Fruit fly (Drosophila melanogaster) whole organism, embryonic: ENCODE data around the gene TBC1d7.
A peak's percentile ranks its signal among the peaks of the same experiment; 100 is the strongest.

Experiments used
- Asciz ChIP-seq: fragments of 200-800 bp; sonication (Bioruptor generic); optimal IDR thresholded peaks from 2 replicates; lab custom pipeline; 2017; ENCODE audit warnings: missing biosample characterization, mild to moderate bottlenecking, missing genetic modification characterization, missing genetic modification reagents
- Atf-2 ChIP-seq: fragments of 200-800 bp; sonication (Bioruptor generic); optimal IDR thresholded peaks from 2 replicates; lab custom pipeline; 2016; ENCODE audit warnings: missing biosample characterization, missing genetic modification characterization
- CG10431 ChIP-seq: fragments of 200-800 bp; sonication (Bioruptor generic); optimal IDR thresholded peaks from 3 replicates; lab custom pipeline; 2018; ENCODE audit warnings: missing biosample characterization, mild to moderate bottlenecking, missing genetic modification characterization
- CG10959 ChIP-seq: fragments of 200-800 bp; sonication (Bioruptor generic); IDR thresholded peaks from 2 replicates; pipeline ENCODE4 v1.3.6; 2022; ENCODE audit warnings: missing biosample characterization, missing genetic modification characterization
- CG11247 ChIP-seq: fragments of 200-800 bp; sonication (Bioruptor generic); IDR thresholded peaks from 2 replicates; pipeline ENCODE4 v1.3.6; 2022; ENCODE audit warnings: missing biosample characterization, missing genetic modification characterization
- CG12219 ChIP-seq: fragments of 200-800 bp; sonication (Bioruptor generic); optimal IDR thresholded peaks from 3 replicates; lab custom pipeline; 2018; ENCODE audit warnings: missing biosample characterization, mild to moderate bottlenecking, missing genetic modification characterization
- CG12391 ChIP-seq: fragments of 200-800 bp; sonication (Bioruptor generic); optimal IDR thresholded peaks from 3 replicates; lab custom pipeline; 2018; ENCODE audit warnings: missing biosample characterization, mild to moderate bottlenecking, missing genetic modification characterization, moderate library complexity
- CG13123 ChIP-seq: fragments of 200-800 bp; sonication (Bioruptor generic); optimal IDR thresholded peaks from 2 replicates; lab custom pipeline; 2016; ENCODE audit warnings: missing biosample characterization, missing genetic modification characterization
- CG17361 ChIP-seq: fragments of 200-800 bp; sonication (Bioruptor generic); IDR thresholded peaks from 3 replicates; pipeline ENCODE4 v1.3.6; 2022; ENCODE audit warnings: missing biosample characterization, missing genetic modification characterization
- CG2712 ChIP-seq: fragments of 200-800 bp; optimal IDR thresholded peaks from 3 replicates; lab custom pipeline; 2019; ENCODE audit warnings: missing biosample characterization, mild to moderate bottlenecking, missing genetic modification characterization, moderate library complexity
- CG30403 ChIP-seq: fragments of 200-800 bp; sonication (Bioruptor generic); optimal IDR thresholded peaks from 3 replicates; lab custom pipeline; 2016; ENCODE audit warnings: missing biosample characterization, missing genetic modification characterization
- CG34224 ChIP-seq: fragments of 200-800 bp; sonication (Bioruptor generic); IDR thresholded peaks from 3 replicates; pipeline ENCODE4 v1.3.6; 2022; ENCODE audit warnings: missing biosample characterization, missing genetic modification characterization; ENCODE audit not compliant: partially characterized antibody
- CG4360 ChIP-seq: fragments of 200-800 bp; sonication (Bioruptor generic); IDR thresholded peaks from 2 replicates; pipeline ENCODE4 v1.3.6; 2022; ENCODE audit warnings: missing biosample characterization, missing genetic modification characterization
- CG6791 ChIP-seq: fragments of 200-800 bp; sonication (Bioruptor generic); IDR thresholded peaks from 3 replicates; pipeline ENCODE4 v1.3.6; 2022; ENCODE audit warnings: missing biosample characterization, missing genetic modification characterization; ENCODE audit not compliant: partially characterized antibody
- CG7357 ChIP-seq: fragments of 200-800 bp; sonication (Bioruptor generic); IDR thresholded peaks from 3 replicates; pipeline ENCODE4 v1.3.6; 2022; ENCODE audit warnings: missing biosample characterization, missing genetic modification characterization
- CG7745 ChIP-seq: fragments of 200-800 bp; sonication (Bioruptor generic); optimal IDR thresholded peaks from 2 replicates; lab custom pipeline; 2018; ENCODE audit warnings: missing biosample characterization, mild to moderate bottlenecking, missing genetic modification characterization, moderate library complexity
- D ChIP-seq, 2 experiments: fragments of 200-800 bp in 1 of 2; fragments of >200 bp in 1 of 2; sonication (Bioruptor generic) in 1 of 2; optimal IDR thresholded peaks; 2 replicates in 1 of 2; 3 replicates in 1 of 2; lab custom pipeline; 2017; ENCODE audit warnings: mild to moderate bottlenecking in 1 of 2, missing biosample characterization in 1 of 2, missing genetic modification characterization in 1 of 2, missing genetic modification reagents in 1 of 2
- Doc2 ChIP-seq: fragments of 200-800 bp; sonication (Bioruptor generic); IDR thresholded peaks from 2 replicates; pipeline ENCODE4 v1.3.6; 2022; ENCODE audit warnings: missing biosample characterization, missing genetic modification characterization
- Fer1 ChIP-seq: fragments of 200-800 bp; sonication (Bioruptor generic); optimal IDR thresholded peaks from 2 replicates; lab custom pipeline; 2017; ENCODE audit warnings: missing biosample characterization, mild to moderate bottlenecking, missing genetic modification characterization
- H15 ChIP-seq: fragments of 200-800 bp; sonication (Bioruptor generic); IDR thresholded peaks from 3 replicates; pipeline ENCODE4 v1.3.6; 2022; ENCODE audit warnings: missing biosample characterization, missing genetic modification characterization
- H2.0 ChIP-seq: fragments of 200-800 bp; sonication (Bioruptor generic); IDR thresholded peaks from 2 replicates; pipeline ENCODE4 v1.3.6; 2022; ENCODE audit warnings: missing biosample characterization, missing genetic modification characterization
- Lim3 ChIP-seq: fragments of 200-800 bp; sonication (Bioruptor generic); IDR thresholded peaks from 2 replicates; pipeline ENCODE4 v1.3.6; 2022; ENCODE audit warnings: missing biosample characterization, missing genetic modification characterization
- MTF-1 ChIP-seq: fragments of 200-800 bp; sonication (Bioruptor generic); optimal IDR thresholded peaks from 2 replicates; lab custom pipeline; 2018; ENCODE audit warnings: missing biosample characterization, mild to moderate bottlenecking, missing genetic modification characterization, borderline replicate concordance
- Taf1 ChIP-seq: fragments of 200-800 bp; sonication (Bioruptor generic); IDR thresholded peaks from 2 replicates; pipeline ENCODE4 v1.3.6; 2022; ENCODE audit warnings: missing biosample characterization, missing genetic modification characterization
- Usf ChIP-seq: fragments of 200-800 bp; sonication (Bioruptor generic); optimal IDR thresholded peaks from 2 replicates; lab custom pipeline; 2017; ENCODE audit warnings: missing genotype, missing biosample characterization, missing genetic modification characterization
- ab ChIP-seq: fragments of 200-800 bp; sonication (Bioruptor generic); optimal IDR thresholded peaks from 2 replicates; lab custom pipeline; 2016; ENCODE audit warnings: missing biosample characterization, missing genetic modification characterization
- bab2 ChIP-seq: fragments of 200-800 bp; sonication (Bioruptor generic); optimal IDR thresholded peaks from 2 replicates; lab custom pipeline; 2016; ENCODE audit warnings: missing biosample characterization, missing genetic modification characterization
- chinmo ChIP-seq: fragments of 200-800 bp; sonication (Bioruptor generic); IDR thresholded peaks from 4 replicates; pipeline ENCODE4 v1.3.6; 2022; ENCODE audit warnings: missing biosample characterization, missing genetic modification characterization; ENCODE audit not compliant: partially characterized antibody
- chm ChIP-seq: fragments of 200-800 bp; sonication (Bioruptor generic); IDR thresholded peaks from 2 replicates; pipeline ENCODE4 v1.3.6; 2022; ENCODE audit warnings: missing biosample characterization, missing genetic modification characterization
- corto ChIP-seq: fragments of 200-800 bp; sonication (Bioruptor generic); optimal IDR thresholded peaks from 2 replicates; lab custom pipeline; 2016; ENCODE audit warnings: missing biosample characterization, mild to moderate bottlenecking, missing genetic modification characterization, moderate library complexity
- danr ChIP-seq: fragments of 200-800 bp; sonication (Bioruptor generic); IDR thresholded peaks from 2 replicates; pipeline ENCODE4 v1.3.6; 2022; ENCODE audit warnings: missing biosample characterization, missing genetic modification characterization
- dimm ChIP-seq: fragments of 200-800 bp; sonication (Bioruptor generic); IDR thresholded peaks from 2 replicates; pipeline ENCODE4 v1.3.6; 2022; ENCODE audit warnings: missing biosample characterization, missing genetic modification characterization
- exex ChIP-seq: fragments of 200-800 bp; sonication (Bioruptor generic); optimal IDR thresholded peaks from 4 replicates; lab custom pipeline; 2018; ENCODE audit warnings: missing biosample characterization, mild to moderate bottlenecking, missing genetic modification characterization, moderate library complexity
- fru ChIP-seq: fragments of >200 bp; optimal IDR thresholded peaks from 2 replicates; lab custom pipeline; 2017
- ind ChIP-seq: fragments of 200-800 bp; sonication (Bioruptor generic); optimal IDR thresholded peaks from 3 replicates; lab custom pipeline; 2016; ENCODE audit warnings: missing biosample characterization, missing genetic modification characterization
- lab ChIP-seq: fragments of 200-800 bp; sonication (Bioruptor generic); optimal IDR thresholded peaks from 3 replicates; lab custom pipeline; 2017; ENCODE audit warnings: missing biosample characterization, missing genetic modification characterization, mild to moderate bottlenecking, moderate library complexity, missing genetic modification reagents
- lilli ChIP-seq: fragments of 200-800 bp; sonication (Bioruptor generic); optimal IDR thresholded peaks from 3 replicates; lab custom pipeline; 2016; ENCODE audit warnings: missing biosample characterization, missing genetic modification characterization
- lmd ChIP-seq: fragments of 200-800 bp; sonication (Bioruptor generic); IDR thresholded peaks from 2 replicates; pipeline ENCODE4 v1.3.6; 2022; ENCODE audit warnings: missing biosample characterization, missing genetic modification characterization
- mirr ChIP-seq: fragments of 200-800 bp; sonication (Bioruptor generic); optimal IDR thresholded peaks from 3 replicates; lab custom pipeline; 2018; ENCODE audit warnings: missing biosample characterization, mild to moderate bottlenecking, missing genetic modification characterization
- nerfin-1 ChIP-seq: fragments of 200-800 bp; sonication (Bioruptor generic); optimal IDR thresholded peaks from 3 replicates; lab custom pipeline; 2019; ENCODE audit warnings: missing biosample characterization, mild to moderate bottlenecking, missing genetic modification characterization, moderate library complexity
- oc ChIP-seq: fragments of 200-800 bp; sonication (Bioruptor generic); optimal IDR thresholded peaks from 2 replicates; lab custom pipeline; 2018; ENCODE audit warnings: missing biosample characterization, mild to moderate bottlenecking, missing genetic modification characterization, moderate library complexity
- prd ChIP-seq, 3 experiments: fragments of >200 bp in 2 of 3; fragments of 200-800 bp in 1 of 3; sonication (Bioruptor generic) in 1 of 3; optimal IDR thresholded peaks in 2 of 3; IDR thresholded peaks in 1 of 3; 2 replicates in 2 of 3; 3 replicates in 1 of 3; pipeline versions ENCODE4 v1.3.6 to Lab custom; 2017 to 2022; ENCODE audit warnings: missing biosample characterization in 1 of 3, missing genetic modification characterization in 1 of 3
- sens ChIP-seq: fragments of 200-800 bp; sonication (Bioruptor generic); peaks from one replicate; lab custom pipeline; 2016; ENCODE audit warnings: missing biosample characterization, missing genetic modification characterization
- sens-2 ChIP-seq: fragments of 200-800 bp; sonication (Bioruptor generic); IDR thresholded peaks from 2 replicates; pipeline ENCODE4 v1.3.6; 2022; ENCODE audit warnings: missing biosample characterization, missing genetic modification characterization
- slbo ChIP-seq: fragments of 200-800 bp; sonication (Bioruptor generic); IDR thresholded peaks from 2 replicates; pipeline ENCODE4 v1.3.6; 2022; ENCODE audit warnings: missing biosample characterization, missing genetic modification characterization
- so ChIP-seq: fragments of 200-800 bp; sonication (Bioruptor generic); IDR thresholded peaks from 3 replicates; pipeline ENCODE4 v1.3.6; 2022; ENCODE audit warnings: missing biosample characterization, missing genetic modification characterization
- ssp ChIP-seq: fragments of 200-800 bp; sonication (Bioruptor generic); IDR thresholded peaks from 2 replicates; pipeline ENCODE4 v1.3.6; 2022; ENCODE audit warnings: missing biosample characterization, missing genetic modification characterization
- trem ChIP-seq: fragments of 200-800 bp; optimal IDR thresholded peaks from 3 replicates; lab custom pipeline; 2019; ENCODE audit warnings: missing biosample characterization, mild to moderate bottlenecking, missing genetic modification characterization, moderate library complexity
- tup ChIP-seq: fragments of 200-800 bp; sonication (Bioruptor generic); optimal IDR thresholded peaks from 2 replicates; lab custom pipeline; 2016; ENCODE audit warnings: missing biosample characterization, mild to moderate bottlenecking, missing genetic modification characterization, moderate library complexity
- zfh1 ChIP-seq: fragments of 200-800 bp; sonication (Bioruptor generic); IDR thresholded peaks from 3 replicates; pipeline ENCODE4 v1.3.6; 2022; ENCODE audit warnings: missing biosample characterization, missing genetic modification characterization

Gene TBC1d7

dm6 chr3R:24188619-24189018 lies 27.1 kb downstream of the TBC1d7 start, which contains the start of gene CG5515 (continued):
- TF ChIP-seq chinmo (0 out of 4 replicates have a peak, but pooled peaks have one; percentile 30), CG12391 (peak; percentile 85), lilli (GFP tag; lab: Kevin White, UChicago) (peak; percentile 88), oc (peak; percentile 43), CG34224 (GFP tag; lab: Robert Waterston, UW) (peak; percentile 87), MTF-1 (GFP tag; lab: Kevin White, UChicago) (no peak), prd (optimal IDR thresholded peaks at IDR 0.05; lab: Kevin White, UChicago) (no peak), prd (GFP tag; IDR thresholded peaks at IDR 0.05; lab: Robert Waterston, UW) (peak; percentile 84), CG2712 (tag; lab: Kevin White, UChicago) (peak; percentile 81), ind (GFP tag; lab: Kevin White, UChicago) (peak; percentile 66), slbo (peak; percentile 86), danr (no peak), Usf (peak; percentile 5), CG7357 (peak; percentile 62; the same call in 1 of the 3 replicates), CG30403 (GFP tag; lab: Kevin White, UChicago) (peak; percentile 87), tup (GFP tag; lab: Kevin White, UChicago) (peak; percentile 31), trem (tag; lab: Kevin White, UChicago) (peak; percentile 54), CG6791 (peak; percentile 71; the same call in 2 of the 3 replicates), lab (GFP tag; lab: Kevin White, UChicago) (no peak), mirr (GFP tag; lab: Kevin White, UChicago) (peak; percentile 62), H15 (peak; percentile 86), D (optimal IDR thresholded peaks at IDR 0.05; lab: Kevin White, UChicago) (no peak), D (GFP tag; optimal IDR thresholded peaks at IDR 0.05; lab: Kevin White, UChicago) (peak; percentile 30), CG7745 (tag; lab: Kevin White, UChicago) (no peak), so (GFP tag; lab: Robert Waterston, UW) (peak; percentile 79; the same call in 1 of the 3 replicates), lmd (peak; percentile 87), chm (GFP tag; lab: Robert Waterston, UW) (peak; percentile 74), bab2 (peak; percentile 79), CG13123 (peak; percentile 56), ab (GFP tag; lab: Kevin White, UChicago) (peak; percentile 33), CG11247 (peak; percentile 78), Fer1 (GFP tag; lab: Kevin White, UChicago) (peak; percentile 54), zfh1 (GFP tag; lab: Robert Waterston, UW) (peak; percentile 81; the same call in 2 of the 3 replicates), CG17361 (GFP tag; lab: Robert Waterston, UW) (peak; percentile 65), CG10959 (peak; percentile 61), Doc2 (GFP tag; lab: Robert Waterston, UW) (peak; percentile 75), sens (peak; percentile 96), CG12219 (peak; percentile 3), fru (lab: Kevin White, UChicago) (no peak), CG10431 (GFP tag; lab: Kevin White, UChicago) (no peak), dimm (GFP tag; lab: Robert Waterston, UW) (peak; percentile 42; the same call in 1 of the 2 replicates), H2.0 (peak; percentile 80), exex (tag; lab: Kevin White, UChicago) (no peak), Asciz (no peak), ssp (GFP tag; lab: Robert Waterston, UW) (peak; percentile 80), CG4360 (GFP tag; lab: Robert Waterston, UW) (no peak), corto (peak; percentile 47), sens-2 (GFP tag; lab: Robert Waterston, UW) (peak; percentile 48; the same call in 1 of the 2 replicates), Lim3 (peak; percentile 50; the same call in 1 of the 2 replicates), Atf-2 (GFP tag; lab: Kevin White, UChicago) (peak; percentile 70), nerfin-1 (peak; percentile 73), Taf1 (GFP tag; lab: Robert Waterston, UW) (peak; percentile 64; the same call in 1 of the 2 replicates)
